Worm (Caenorhabditis elegans) whole organism, L4/young adult: ENCODE results near the gene chil-9.

Experiments used
- W03F9.2 ChIP-seq: fragments of 150-350 bp; optimal IDR thresholded peaks from 2 replicates; lab custom pipeline; 2014; ENCODE audit warnings: missing biosample characterization, missing genetic modification characterization
- him-1 ChIP-seq: sonication (generic microtip); optimal IDR thresholded peaks from 2 replicates; lab custom pipeline; 2016; ENCODE audit warnings: missing genotype, missing genetic modification reagents, missing genetic modification characterization, missing compliant biosample characterization

DNA sequence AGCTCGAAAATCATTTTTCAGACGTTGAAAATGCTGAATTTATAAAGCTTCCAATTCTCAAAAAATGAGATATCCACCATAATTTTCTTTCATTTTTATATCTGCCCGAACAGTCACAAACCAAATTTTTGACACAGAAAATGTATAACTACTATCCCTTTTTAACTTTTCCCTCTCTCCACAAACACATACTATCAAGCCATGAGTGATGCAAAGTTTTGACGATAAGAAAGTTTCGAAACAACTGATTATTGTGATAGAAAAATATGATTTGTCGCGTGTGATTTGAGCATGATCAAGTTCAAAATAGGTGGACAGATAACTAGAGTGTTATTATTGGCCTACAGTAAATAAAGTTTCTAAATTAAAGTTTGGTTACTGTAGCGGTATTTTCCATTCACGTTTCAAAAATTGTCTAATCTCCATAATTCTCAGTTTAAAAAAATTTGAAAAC lies 37.6 kb downstream of the chil-9 start, which contains the start of gene cyp-13A8:
- TF ChIP-seq him-1 (tag; lab: Kevin White, UChicago) (no peak), W03F9.2 (tag; lab: Kevin White, UChicago) (no peak)
